Worm (Caenorhabditis elegans) whole organism, L2 larva: ENCODE data around the gene dnj-24.

Experiments used
- ama-1 ChIP-seq: fragments of 150-350 bp; optimal IDR thresholded peaks from 2 replicates; lab custom pipeline; 2018; ENCODE audit warnings: inconsistent platforms
- ceh-82 ChIP-seq: fragments of 150-350 bp; optimal IDR thresholded peaks from 2 replicates; lab custom pipeline; 2014; ENCODE audit warnings: missing biosample characterization, missing genetic modification characterization
- elt-3 ChIP-seq: sonication (generic microtip); optimal IDR thresholded peaks from 2 replicates; lab custom pipeline; 2017; ENCODE audit warnings: missing biosample characterization, missing genetic modification characterization
- nhr-12 ChIP-seq: fragments of 150-350 bp; optimal IDR thresholded peaks from 2 replicates; lab custom pipeline; 2014; ENCODE audit warnings: missing biosample characterization, missing genetic modification characterization
- unc-55 ChIP-seq: fragments of 150-350 bp; sonication (generic microtip); optimal IDR thresholded peaks from 3 replicates; lab custom pipeline; 2014; ENCODE audit warnings: missing biosample characterization, missing genetic modification reagents, missing genetic modification characterization
- unc-62 ChIP-seq: fragments of 150-350 bp; optimal IDR thresholded peaks from 2 replicates; lab custom pipeline; 2014; ENCODE audit warnings: missing biosample characterization, missing genetic modification reagents, missing genetic modification characterization
- zag-1 ChIP-seq: fragments of 150-350 bp; optimal IDR thresholded peaks from 2 replicates; lab custom pipeline; 2014; ENCODE audit warnings: missing biosample characterization, missing genetic modification characterization

- TF ChIP-seq elt-3 (tag; lab: Kevin White, UChicago) (no peak), unc-62 (no peak), ama-1 (lab: Kevin White, UChicago) (no peak), unc-55 (peak; percentile 85), zag-1 (tag; lab: Kevin White, UChicago) (no peak), ceh-82 (tag; lab: Kevin White, UChicago) (no peak), nhr-12 (tag; lab: Kevin White, UChicago) (no peak)
Measured at ce11 chrIII:5442711-5443253, 18.9 kb upstream of the dnj-24 start, which contains the start of the genes T24G10.2 and disl-2.
